Fruit fly (Drosophila melanogaster): ENCODE measurements around the gene Rab27.

Rab27 gene

DNA sequence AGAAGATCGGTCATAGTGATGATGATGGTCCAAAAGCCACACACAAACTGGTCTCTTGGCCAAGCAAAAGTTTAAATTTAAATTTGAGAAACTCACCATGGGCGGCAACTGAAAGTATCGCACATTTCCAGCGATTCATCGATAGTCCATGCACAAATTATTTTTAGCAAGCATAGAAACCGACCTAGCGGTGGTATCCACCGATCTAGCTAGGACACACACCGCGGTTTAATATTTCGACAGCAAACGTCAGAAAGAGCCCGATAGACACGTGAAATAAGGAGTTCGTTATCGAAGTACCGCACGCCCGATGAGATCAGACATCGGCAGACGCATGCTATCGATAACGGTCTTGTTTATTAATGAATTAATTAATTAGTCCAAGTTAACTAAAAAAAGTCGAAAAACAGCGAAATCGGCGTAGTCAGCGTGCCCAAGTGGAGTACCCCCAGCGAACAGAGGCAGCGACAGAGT is 36.0 kb upstream of the Rab27 start, which contains the start of gene CG14795 (continued):
- TF ChIP-seq fd102C (GFP tag; optimal IDR thresholded peaks at IDR 0.05) (no peak), pita (GFP tag; optimal IDR thresholded peaks at IDR 0.05) (peak; percentile 97), gt (GFP tag; IDR thresholded peaks at IDR 0.05) (no peak), Opbp (GFP tag; IDR thresholded peaks at IDR 0.05; ENCODE audit: partially characterized antibody) (peak; percentile 94), exex (tag; optimal IDR thresholded peaks at IDR 0.05) (peak; percentile 31), CG11398 (GFP tag; optimal IDR thresholded peaks at IDR 0.05) (no peak), CG14965 (GFP tag; optimal IDR thresholded peaks at IDR 0.05; ENCODE audit: borderline replicate concordance) (no peak), da (GFP tag; optimal IDR thresholded peaks at IDR 0.05) (no peak), B-H2 (GFP tag; optimal IDR thresholded peaks at IDR 0.05) (peak; percentile 44), NfI (GFP tag; optimal IDR thresholded peaks at IDR 0.05) (peak; percentile 2), chinmo (GFP tag; IDR thresholded peaks at IDR 0.05; ENCODE audit: partially characterized antibody) (peak; percentile 88), ranshi (GFP tag; IDR thresholded peaks at IDR 0.05) (no peak), CG10147 (GFP tag; optimal IDR thresholded peaks at IDR 0.05) (no peak), Drgx (GFP tag; IDR thresholded peaks at IDR 0.05) (no peak), CrebB (tag; optimal IDR thresholded peaks at IDR 0.05) (peak; percentile 50), Dad (GFP tag; optimal IDR thresholded peaks at IDR 0.05) (peak; percentile 40), croc (GFP tag; conservative IDR thresholded peaks at IDR 0.05) (no peak), CG7786 (GFP tag; optimal IDR thresholded peaks at IDR 0.05) (peak; percentile 20), Myb (GFP tag; optimal IDR thresholded peaks at IDR 0.05) (peak; percentile 94), twi (tag; optimal IDR thresholded peaks at IDR 0.05) (no peak), CG13424 (tag; optimal IDR thresholded peaks at IDR 0.05) (peak; percentile 45), CG14710 (tag; optimal IDR thresholded peaks at IDR 0.05) (peak; percentile 75), CG6791 (GFP tag; IDR thresholded peaks at IDR 0.05; ENCODE audit: partially characterized antibody) (peak; percentile 97), Hmx (GFP tag; optimal IDR thresholded peaks at IDR 0.05) (no peak), sr (GFP tag; IDR thresholded peaks at IDR 0.05) (no peak), CG31365 (tag; optimal IDR thresholded peaks at IDR 0.05) (no peak), Sry-δ (GFP tag; optimal IDR thresholded peaks at IDR 0.05) (peak; percentile 95), hkb (optimal IDR thresholded peaks at IDR 0.05) (peak; percentile 65), hkb (GFP tag; IDR thresholded peaks at IDR 0.05) (no peak), Scr (GFP tag; IDR thresholded peaks at IDR 0.05; ENCODE audit: partially characterized antibody) (peak; percentile 91), CG17361 (GFP tag; IDR thresholded peaks at IDR 0.05) (peak; percentile 14; the same call in 1 of the 3 replicates), ac (GFP tag; optimal IDR thresholded peaks at IDR 0.05) (no peak), kah (GFP tag; optimal IDR thresholded peaks at IDR 0.05) (no peak), pros (GFP tag; optimal IDR thresholded peaks at IDR 0.05) (no peak), CG30020 (tag; optimal IDR thresholded peaks at IDR 0.05) (peak; percentile 33), wek (GFP tag; optimal IDR thresholded peaks at IDR 0.05) (no peak), gce (GFP tag; IDR thresholded peaks at IDR 0.05) (peak; percentile 35; the same call in 1 of the 3 replicates), p53 (GFP tag; optimal IDR thresholded peaks at IDR 0.05) (peak; percentile 47), schlank (tag; optimal IDR thresholded peaks at IDR 0.05) (no peak), vnd (GFP tag; IDR thresholded peaks at IDR 0.05; ENCODE audit: partially characterized antibody) (peak; percentile 87), CG33557 (GFP tag; optimal IDR thresholded peaks at IDR 0.05) (peak; percentile 23), lbe (GFP tag; optimal IDR thresholded peaks at IDR 0.05) (no peak), crp (GFP tag; optimal IDR thresholded peaks at IDR 0.05) (peak in 1 of 2 experiments; percentile 17), CG3281 (GFP tag; optimal IDR thresholded peaks at IDR 0.05) (no peak), gfzf (GFP tag; optimal IDR thresholded peaks at IDR 0.05) (peak; percentile 89), CG15601 (tag; optimal IDR thresholded peaks at IDR 0.05) (peak; percentile 50), HLH54F (GFP tag; optimal IDR thresholded peaks at IDR 0.05) (peak; percentile 36), sens (GFP tag) (peak; percentile 19), Bgb (GFP tag; IDR thresholded peaks at IDR 0.05; ENCODE audit: partially characterized antibody) (peak; percentile 98), E2f2 (GFP tag; IDR thresholded peaks at IDR 0.05) (peak; percentile 92)

Data from whole organism, embryonic.